Worm (Caenorhabditis elegans) whole organism, L4 larva: Measurements from ENCODE around the gene lin-13.
A peak's percentile ranks its signal among the peaks of the same experiment; 100 is the strongest.

Source experiments
- F26F4.8 ChIP-seq: fragments of 200-800 bp; sonication (Bioruptor generic); conservative IDR thresholded peaks from 2 replicates; pipeline ENCODE4 v1.3.6; 2022; ENCODE audit warnings: missing genetic modification characterization, missing compliant biosample characterization
- F44E2.7 ChIP-seq: fragments of 200-800 bp; sonication (Bioruptor generic); IDR thresholded peaks from 2 replicates; pipeline ENCODE4 v2.1.2; 2022; ENCODE audit warnings: missing genetic modification characterization, missing compliant biosample characterization
- T20F7.1 ChIP-seq: fragments of 200-800 bp; sonication (Bioruptor generic); optimal IDR thresholded peaks from 2 replicates; lab custom pipeline; 2018; ENCODE audit warnings: mild to moderate bottlenecking, missing genetic modification characterization, missing compliant biosample characterization
- ZK546.5 ChIP-seq, 2 experiments: sonication (generic microtip); optimal IDR thresholded peaks; 2 replicates each; lab custom pipeline; 2017; ENCODE audit warnings: missing biosample characterization in 2 of 2, missing genetic modification characterization in 2 of 2
- aly-2 ChIP-seq: sonication (generic microtip); optimal IDR thresholded peaks from 2 replicates; lab custom pipeline; 2018; ENCODE audit warnings: missing biosample characterization, missing genetic modification characterization
- ama-1 ChIP-seq: fragments of 150-350 bp; optimal IDR thresholded peaks from 2 replicates; lab custom pipeline; 2014; ENCODE audit warnings: inconsistent platforms, mixed read lengths
- arid-1 ChIP-seq: fragments of 200-800 bp; sonication (Bioruptor generic); conservative IDR thresholded peaks from 2 replicates; pipeline ENCODE4 v1.3.6; 2022; ENCODE audit warnings: missing genetic modification reagents, missing genetic modification characterization, missing compliant biosample characterization
- attf-4 ChIP-seq: sonication (generic microtip); optimal IDR thresholded peaks from 3 replicates; lab custom pipeline; 2017; ENCODE audit warnings: missing biosample characterization, missing genetic modification characterization
- ceh-20 ChIP-seq: fragments of 200-800 bp; sonication (Bioruptor generic); IDR thresholded peaks from 2 replicates; pipeline ENCODE4 v1.3.6; 2022; ENCODE audit warnings: missing genetic modification reagents, missing genetic modification characterization, missing compliant biosample characterization
- ceh-28 ChIP-seq: fragments of 150-350 bp; optimal IDR thresholded peaks from 2 replicates; lab custom pipeline; 2014; ENCODE audit warnings: missing biosample characterization, missing genetic modification reagents, missing genetic modification characterization
- ceh-32 ChIP-seq: sonication (generic microtip); optimal IDR thresholded peaks from 2 replicates; lab custom pipeline; 2016; ENCODE audit warnings: mild to moderate bottlenecking, missing genetic modification characterization, missing compliant biosample characterization; ENCODE audit not compliant: poor library complexity
- ceh-82 ChIP-seq: sonication (generic microtip); optimal IDR thresholded peaks from 2 replicates; lab custom pipeline; 2017; ENCODE audit warnings: missing biosample characterization, missing genetic modification characterization
- daf-16 ChIP-seq, 3 experiments: sonication (generic microtip); optimal IDR thresholded peaks; 2 replicates each; lab custom pipeline; 2016 to 2017; ENCODE audit warnings: missing genetic modification characterization in 3 of 3, missing genetic modification reagents in 3 of 3, mild to moderate bottlenecking in 2 of 3, missing compliant biosample characterization in 2 of 3, missing biosample characterization in 1 of 3, moderate library complexity in 1 of 3
- dmd-8 ChIP-seq: fragments of 200-800 bp; sonication (Bioruptor generic); IDR thresholded peaks from 2 replicates; pipeline ENCODE4 v1.3.6; 2022; ENCODE audit warnings: missing genetic modification characterization, missing compliant biosample characterization
- egl-27 ChIP-seq: sonication (generic microtip); optimal IDR thresholded peaks from 3 replicates; lab custom pipeline; 2017; ENCODE audit warnings: missing biosample characterization, missing genetic modification reagents, missing genetic modification characterization
- egl-43 ChIP-seq: fragments of 200-800 bp; sonication (Bioruptor generic); IDR thresholded peaks from 2 replicates; pipeline ENCODE4 v1.3.6; 2022; ENCODE audit warnings: missing genetic modification reagents, missing genetic modification characterization, missing compliant biosample characterization
- fos-1 ChIP-seq: fragments of 150-350 bp; optimal IDR thresholded peaks from 2 replicates; lab custom pipeline; 2014; ENCODE audit warnings: missing biosample characterization, missing genetic modification characterization
- gei-8 ChIP-seq: fragments of 200-800 bp; sonication (Bioruptor generic); optimal IDR thresholded peaks from 2 replicates; lab custom pipeline; 2018; ENCODE audit warnings: mild to moderate bottlenecking, missing genetic modification characterization, missing compliant biosample characterization
- hif-1 ChIP-seq, 2 experiments: sonication (generic microtip); optimal IDR thresholded peaks; 2 replicates each; lab custom pipeline; 2016 to 2017; ENCODE audit warnings: missing compliant biosample characterization in 2 of 2, missing genetic modification characterization in 2 of 2, missing genetic modification reagents in 2 of 2, missing genotype in 2 of 2, mild to moderate bottlenecking in 1 of 2
- hlh-11 ChIP-seq: fragments of 200-800 bp; sonication (Bioruptor generic); optimal IDR thresholded peaks from 2 replicates; lab custom pipeline; 2018; ENCODE audit warnings: mild to moderate bottlenecking, missing genetic modification characterization, missing compliant biosample characterization
- hlh-30 ChIP-seq: sonication (generic microtip); optimal IDR thresholded peaks from 2 replicates; lab custom pipeline; 2017; ENCODE audit warnings: antibody characterized with exemption, mild to moderate bottlenecking, missing genetic modification characterization, missing compliant biosample characterization; ENCODE audit not compliant: insufficient read depth
- jun-1 ChIP-seq: fragments of 150-350 bp; optimal IDR thresholded peaks from 2 replicates; lab custom pipeline; 2014; ENCODE audit warnings: missing biosample characterization, missing genetic modification reagents, missing genetic modification characterization
- lim-7 ChIP-seq: fragments of 200-800 bp; sonication (Bioruptor generic); IDR thresholded peaks from 2 replicates; pipeline ENCODE4 v1.3.6; 2022; ENCODE audit warnings: missing genetic modification characterization, missing compliant biosample characterization
- lin-1 ChIP-seq: fragments of 200-800 bp; sonication (Bioruptor generic); IDR thresholded peaks from 2 replicates; pipeline ENCODE4 v1.3.6; 2022; ENCODE audit warnings: missing genetic modification reagents, missing genetic modification characterization, missing compliant biosample characterization
- lin-13 ChIP-seq: fragments of 150-350 bp; optimal IDR thresholded peaks from 2 replicates; lab custom pipeline; 2014; ENCODE audit warnings: missing biosample characterization, missing genetic modification reagents, missing genetic modification characterization
- lin-39 ChIP-seq: fragments of 150-350 bp; optimal IDR thresholded peaks from 2 replicates; lab custom pipeline; 2014; ENCODE audit warnings: missing biosample characterization, missing genetic modification reagents, missing genetic modification characterization
- lir-3 ChIP-seq: sonication (generic microtip); optimal IDR thresholded peaks from 2 replicates; lab custom pipeline; 2016; ENCODE audit warnings: mild to moderate bottlenecking, missing genetic modification characterization, missing compliant biosample characterization
- lsy-2 ChIP-seq, 2 experiments: fragments of 150-350 bp in 1 of 2; sonication (generic microtip) in 1 of 2; optimal IDR thresholded peaks; 2 replicates each; lab custom pipeline; 2014 to 2017; ENCODE audit warnings: missing biosample characterization in 2 of 2, missing genetic modification characterization in 2 of 2
- madf-5 ChIP-seq, 2 experiments: fragments of 200-800 bp; sonication (Bioruptor generic); IDR thresholded peaks; 2 replicates each; pipeline ENCODE4 v1.3.6; 2022; ENCODE audit warnings: missing compliant biosample characterization in 2 of 2, missing genetic modification characterization in 2 of 2
- madf-9 ChIP-seq: fragments of 200-800 bp; sonication (Bioruptor generic); conservative IDR thresholded peaks from 2 replicates; pipeline ENCODE4 v1.3.6; 2022; ENCODE audit warnings: missing genetic modification reagents, missing genetic modification characterization, missing compliant biosample characterization
- mes-2 ChIP-seq: sonication (generic microtip); optimal IDR thresholded peaks from 2 replicates; lab custom pipeline; 2016; ENCODE audit warnings: missing genotype, mild to moderate bottlenecking, missing genetic modification characterization, missing compliant biosample characterization; ENCODE audit not compliant: poor library complexity, severe bottlenecking
- nhr-10 ChIP-seq: fragments of 150-350 bp; optimal IDR thresholded peaks from 2 replicates; lab custom pipeline; 2014; ENCODE audit warnings: missing biosample characterization, missing genetic modification characterization
- nhr-237 ChIP-seq: sonication (generic microtip); optimal IDR thresholded peaks from 2 replicates; lab custom pipeline; 2017; ENCODE audit warnings: missing biosample characterization, missing genetic modification characterization
- nhr-41 ChIP-seq: fragments of 200-800 bp; sonication (Bioruptor generic); IDR thresholded peaks from 2 replicates; pipeline ENCODE4 v1.3.6; 2022; ENCODE audit warnings: missing genetic modification reagents, missing genetic modification characterization, missing compliant biosample characterization
- nhr-48 ChIP-seq: sonication (generic microtip); optimal IDR thresholded peaks from 2 replicates; lab custom pipeline; 2016; ENCODE audit warnings: mild to moderate bottlenecking, missing genetic modification characterization, missing compliant biosample characterization
- nhr-6 ChIP-seq: fragments of 150-350 bp; optimal IDR thresholded peaks from 2 replicates; lab custom pipeline; 2014; ENCODE audit warnings: missing biosample characterization, missing genetic modification characterization
- nhr-76 ChIP-seq: fragments of 150-350 bp; optimal IDR thresholded peaks from 2 replicates; lab custom pipeline; 2014; ENCODE audit warnings: missing biosample characterization, missing genetic modification characterization
- pha-4 ChIP-seq, 2 experiments: fragments of 150-350 bp in 1 of 2; fragments of 200-800 bp in 1 of 2; sonication (Bioruptor generic) in 1 of 2; IDR thresholded peaks in 1 of 2; optimal IDR thresholded peaks in 1 of 2; 2 replicates each; pipeline versions ENCODE4 v1.3.6 to Lab custom; 2014 to 2022; ENCODE audit warnings: missing genetic modification characterization in 2 of 2, missing genetic modification reagents in 2 of 2, missing biosample characterization in 1 of 2, missing compliant biosample characterization in 1 of 2
- php-3 ChIP-seq: fragments of 200-800 bp; sonication (Bioruptor generic); IDR thresholded peaks from 2 replicates; pipeline ENCODE4 v1.3.6; 2022; ENCODE audit warnings: missing genetic modification reagents, missing genetic modification characterization, missing compliant biosample characterization
- pqm-1 ChIP-seq: sonication (generic microtip); optimal IDR thresholded peaks from 2 replicates; lab custom pipeline; 2017; ENCODE audit warnings: missing biosample characterization, missing genetic modification characterization
- saeg-2 ChIP-seq: fragments of 200-800 bp; sonication (Bioruptor generic); IDR thresholded peaks from 2 replicates; pipeline ENCODE4 v1.3.6; 2022; ENCODE audit warnings: missing genetic modification reagents, missing genetic modification characterization, missing compliant biosample characterization
- snpc-1.2 ChIP-seq: fragments of 200-800 bp; sonication (Bioruptor generic); IDR thresholded peaks from 2 replicates; pipeline ENCODE4 v1.3.6; 2022; ENCODE audit warnings: missing genetic modification reagents, missing genetic modification characterization, missing compliant biosample characterization
- spr-3 ChIP-seq: fragments of 200-800 bp; sonication (Bioruptor generic); optimal IDR thresholded peaks from 2 replicates; lab custom pipeline; 2018; ENCODE audit warnings: mild to moderate bottlenecking, missing genetic modification characterization, missing compliant biosample characterization
- tra-1 ChIP-seq: fragments of 200-800 bp; sonication (Bioruptor generic); IDR thresholded peaks from 2 replicates; pipeline ENCODE4 v1.3.6; 2022; ENCODE audit warnings: missing genetic modification reagents, missing genetic modification characterization, missing compliant biosample characterization
- unc-39 ChIP-seq: sonication (generic microtip); optimal IDR thresholded peaks from 2 replicates; lab custom pipeline; 2017; ENCODE audit warnings: missing biosample characterization, missing genetic modification characterization
- unc-62 ChIP-seq, 3 experiments: fragments of 150-350 bp in 1 of 3; sonication (generic microtip); optimal IDR thresholded peaks in 2 of 3; peaks in 1 of 3; 1 replicate in 1 of 3; 2 replicates in 2 of 3; lab custom pipeline; 2014 to 2017; ENCODE audit warnings: missing biosample characterization in 3 of 3, missing genetic modification characterization in 3 of 3, missing genetic modification reagents in 3 of 3, missing genotype in 1 of 3
- zag-1 ChIP-seq: fragments of 150-350 bp; optimal IDR thresholded peaks from 2 replicates; lab custom pipeline; 2014; ENCODE audit warnings: missing biosample characterization, missing genetic modification characterization
- zfp-2 ChIP-seq: sonication (generic microtip); optimal IDR thresholded peaks from 2 replicates; lab custom pipeline; 2016; ENCODE audit warnings: mild to moderate bottlenecking, missing genetic modification characterization, missing compliant biosample characterization
- zfp-3 ChIP-seq: fragments of 200-800 bp; sonication (Bioruptor generic); conservative IDR thresholded peaks from 2 replicates; pipeline ENCODE4 v1.3.6; 2022; ENCODE audit warnings: missing genetic modification reagents, missing genetic modification characterization, missing compliant biosample characterization
- zip-11 ChIP-seq: fragments of 200-800 bp; sonication (Bioruptor generic); IDR thresholded peaks from 2 replicates; pipeline ENCODE4 v1.3.6; 2022; ENCODE audit warnings: missing genetic modification characterization, missing compliant biosample characterization
- zip-2 ChIP-seq: fragments of 150-350 bp; optimal IDR thresholded peaks from 2 replicates; lab custom pipeline; 2014; ENCODE audit warnings: missing biosample characterization, missing genetic modification characterization

Gene lin-13

DNA sequence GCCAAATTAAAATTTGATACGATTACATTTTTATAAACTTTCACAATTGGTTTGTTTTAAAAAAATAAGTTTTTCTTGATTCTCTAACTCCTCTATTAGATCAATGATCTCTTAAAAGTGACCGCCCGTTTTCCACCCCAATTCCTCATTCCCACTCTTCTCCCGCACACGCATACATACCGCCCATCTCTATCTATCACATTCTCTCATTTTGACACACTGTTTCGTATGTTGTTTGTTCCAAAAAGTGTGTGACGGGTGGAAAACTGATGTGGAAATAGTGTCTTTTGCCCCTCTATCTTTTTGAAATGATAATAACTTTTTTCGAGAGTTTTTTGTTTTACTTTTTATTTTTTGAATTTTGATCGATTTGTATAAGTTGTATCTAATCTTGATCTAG, 9.0 kb upstream of the lin-13 start (continued):
- TF ChIP-seq nhr-237 (tag; lab: Kevin White, UChicago) = no peak
- no peak for TF ChIP-seq lir-3 (tag; lab: Kevin White, UChicago)
- no peak for TF ChIP-seq nhr-41 (GFP tag; lab: Robert Waterston, UW)
- TF ChIP-seq egl-27 (tag; lab: Kevin White, UChicago) = no peak
- TF ChIP-seq attf-4 (tag; lab: Kevin White, UChicago) = no peak
- peak; percentile 72 for TF ChIP-seq ceh-20 (GFP tag; lab: Robert Waterston, UW)
- no peak for TF ChIP-seq fos-1 (tag; lab: Kevin White, UChicago)
- TF ChIP-seq ceh-28 = no peak
- peak; percentile 76 for TF ChIP-seq T20F7.1 (GFP tag; lab: Kevin White, UChicago)
- TF ChIP-seq nhr-76 = peak; percentile 73
- TF ChIP-seq lsy-2 (tag; optimal IDR thresholded peaks at IDR 0.05; lab: Kevin White, UChicago) = peak; percentile 55 to 64
- no peak for TF ChIP-seq unc-39 (tag; lab: Kevin White, UChicago)
- TF ChIP-seq arid-1 (GFP tag; lab: Robert Waterston, UW) = no peak
- TF ChIP-seq spr-3 (GFP tag; lab: Kevin White, UChicago) = no peak
- TF ChIP-seq pqm-1 (tag; lab: Kevin White, UChicago) = peak; percentile 98
- TF ChIP-seq zfp-3 (GFP tag; lab: Robert Waterston, UW) = no peak
- TF ChIP-seq lin-1 (GFP tag; lab: Robert Waterston, UW) = peak; percentile 59
- TF ChIP-seq F44E2.7 (GFP tag; lab: Robert Waterston, UW) = no peak
- TF ChIP-seq lin-13 (GFP tag; lab: Kevin White, UChicago) = peak; percentile 94
- TF ChIP-seq ZK546.5 (tag; optimal IDR thresholded peaks at IDR 0.05; lab: Kevin White, UChicago) = no peak
- TF ChIP-seq tra-1 (GFP tag; lab: Robert Waterston, UW) = no peak
- TF ChIP-seq pha-4 (GFP tag; IDR thresholded peaks at IDR 0.05; lab: Robert Waterston, UW) = no peak
- TF ChIP-seq pha-4 (tag; optimal IDR thresholded peaks at IDR 0.05; lab: Kevin White, UChicago) = peak; percentile 62
- no peak for TF ChIP-seq zip-2 (tag; lab: Kevin White, UChicago)
- TF ChIP-seq zip-11 = no peak
- no peak for TF ChIP-seq ceh-82 (tag; lab: Kevin White, UChicago)
- peak; percentile 3 for TF ChIP-seq nhr-10 (tag; lab: Kevin White, UChicago)
- no peak for TF ChIP-seq ama-1 (lab: Kevin White, UChicago)
- TF ChIP-seq dmd-8 (GFP tag; lab: Robert Waterston, UW) = no peak
- no peak for TF ChIP-seq saeg-2 (GFP tag; lab: Robert Waterston, UW)
- no peak for TF ChIP-seq egl-43 (GFP tag; lab: Robert Waterston, UW)
- TF ChIP-seq ceh-32 (tag; lab: Kevin White, UChicago) = no peak
- TF ChIP-seq hif-1 (tag; optimal IDR thresholded peaks at IDR 0.05; lab: Kevin White, UChicago) = peak in 1 of 2 experiments; percentile 35
- TF ChIP-seq lim-7 (GFP tag; lab: Robert Waterston, UW) = no peak
- no peak for TF ChIP-seq snpc-1.2
- TF ChIP-seq F26F4.8 (GFP tag; lab: Robert Waterston, UW) = no peak
- TF ChIP-seq madf-9 = no peak
- TF ChIP-seq unc-62 (GFP tag; optimal IDR thresholded peaks at IDR 0.05 in 1 of 2; lab: Kevin White, UChicago) = peak in 1 of 2 experiments; percentile 41
- TF ChIP-seq unc-62 (tag; optimal IDR thresholded peaks at IDR 0.05; lab: Kevin White, UChicago) = no peak
- TF ChIP-seq daf-16 (GFP tag; optimal IDR thresholded peaks at IDR 0.05; lab: Kevin White, UChicago) = peak; percentile 6 to 57
- TF ChIP-seq daf-16 (tag; optimal IDR thresholded peaks at IDR 0.05; lab: Kevin White, UChicago) = peak; percentile 82
- TF ChIP-seq hlh-11 (tag; lab: Kevin White, UChicago) = peak; percentile 91
- no peak for TF ChIP-seq jun-1 (tag; lab: Kevin White, UChicago)
- TF ChIP-seq madf-5 (GFP tag; IDR thresholded peaks at IDR 0.05; lab: Robert Waterston, UW) = no peak
- no peak for TF ChIP-seq lin-39
- no peak for TF ChIP-seq gei-8
- TF ChIP-seq zfp-2 (tag; lab: Kevin White, UChicago) = no peak
- TF ChIP-seq nhr-48 = no peak
- peak; percentile 69 for TF ChIP-seq mes-2
- no peak for TF ChIP-seq zag-1 (tag; lab: Kevin White, UChicago)
- TF ChIP-seq aly-2 (tag; lab: Kevin White, UChicago) = no peak
- peak; percentile 87 for TF ChIP-seq hlh-30 (tag; lab: Kevin White, UChicago)
- TF ChIP-seq php-3 (GFP tag; lab: Robert Waterston, UW) = no peak
- TF ChIP-seq nhr-6 (tag; lab: Kevin White, UChicago) = no peak
